Worm (Caenorhabditis elegans) whole organism, L1 larva: Measurements from ENCODE around the gene clec-48.

ENCODE experiments used
- F16B12.6 ChIP-seq: fragments of 150-350 bp; optimal IDR thresholded peaks from 2 replicates; lab custom pipeline; 2014; ENCODE audit warnings: missing biosample characterization, missing genetic modification characterization
- ama-1 ChIP-seq: fragments of 150-350 bp; optimal IDR thresholded peaks from 2 replicates; lab custom pipeline; 2014
- efl-3 ChIP-seq: fragments of 200-800 bp; sonication (Bioruptor generic); optimal IDR thresholded peaks from 2 replicates; lab custom pipeline; 2018; ENCODE audit warnings: mild to moderate bottlenecking, missing genetic modification characterization, missing compliant biosample characterization
- egl-13 ChIP-seq: sonication (generic microtip); optimal IDR thresholded peaks from 2 replicates; lab custom pipeline; 2016; ENCODE audit warnings: missing genotype, missing genetic modification reagents, missing genetic modification characterization, missing compliant biosample characterization
- elt-2 ChIP-seq: sonication (generic microtip); optimal IDR thresholded peaks from 2 replicates; lab custom pipeline; 2016; ENCODE audit warnings: missing genetic modification characterization, mild to moderate bottlenecking, inconsistent platforms, missing compliant biosample characterization, missing genetic modification reagents
- ets-5 ChIP-seq: fragments of 200-800 bp; sonication (Bioruptor generic); IDR thresholded peaks from 2 replicates; pipeline ENCODE4 v1.3.6; 2022; ENCODE audit warnings: missing genetic modification characterization, missing compliant biosample characterization
- nhr-237 ChIP-seq: fragments of 150-350 bp; optimal IDR thresholded peaks from 2 replicates; lab custom pipeline; 2014; ENCODE audit warnings: missing biosample characterization, missing genetic modification characterization
- nhr-71 ChIP-seq: sonication (generic microtip); optimal IDR thresholded peaks from 2 replicates; lab custom pipeline; 2016; ENCODE audit warnings: mild to moderate bottlenecking, missing genetic modification characterization, moderate library complexity, missing compliant biosample characterization
- sptf-1 ChIP-seq: fragments of 150-350 bp; optimal IDR thresholded peaks from 2 replicates; lab custom pipeline; 2014; ENCODE audit warnings: missing biosample characterization, missing genetic modification characterization
- tbx-2 ChIP-seq: sonication (generic microtip); optimal IDR thresholded peaks from 2 replicates; lab custom pipeline; 2016; ENCODE audit warnings: missing genetic modification characterization, missing compliant biosample characterization
- zip-4 ChIP-seq: fragments of 200-800 bp; sonication (Bioruptor generic); optimal IDR thresholded peaks from 2 replicates; lab custom pipeline; 2018; ENCODE audit warnings: mild to moderate bottlenecking, missing genetic modification characterization, moderate library complexity, missing compliant biosample characterization
- ztf-11 ChIP-seq, 2 experiments: sonication (generic microtip); optimal IDR thresholded peaks; 2 replicates each; lab custom pipeline; 2016 to 2017; ENCODE audit warnings: missing genetic modification characterization in 2 of 2, missing biosample characterization in 1 of 2, missing compliant biosample characterization in 1 of 2

Gene clec-48

DNA sequence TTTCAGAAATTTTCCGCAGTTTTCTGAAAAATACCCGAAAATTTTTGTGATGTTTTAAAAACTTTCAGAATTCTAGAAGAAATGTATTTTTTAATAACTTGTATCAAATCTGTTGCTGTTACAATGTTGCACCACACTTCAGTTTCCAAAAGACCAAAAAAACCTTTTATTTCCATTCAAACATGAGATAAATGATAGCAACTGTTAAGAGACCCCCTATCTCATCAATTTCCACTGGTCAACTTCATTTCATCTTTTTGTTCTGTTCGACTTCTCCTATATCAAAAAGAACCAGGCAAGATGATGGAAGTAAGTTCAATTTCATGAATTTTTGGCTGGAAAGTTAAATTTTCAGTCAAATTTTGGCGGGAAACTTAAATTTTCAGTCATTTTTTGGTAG, 40.6 kb downstream of the clec-48 start, which contains the start of gene F16H6.4:
Gene F16H6.4, plus strand, starts transcription at position 301 of the 400 bp plus-strand sequence.
- no peak for TF ChIP-seq elt-2 (tag; lab: Kevin White, UChicago)
- TF ChIP-seq sptf-1 (tag; lab: Kevin White, UChicago) = no peak
- TF ChIP-seq ama-1 (lab: Kevin White, UChicago) = no peak
- no peak for TF ChIP-seq egl-13 (tag; lab: Kevin White, UChicago)

DNA sequence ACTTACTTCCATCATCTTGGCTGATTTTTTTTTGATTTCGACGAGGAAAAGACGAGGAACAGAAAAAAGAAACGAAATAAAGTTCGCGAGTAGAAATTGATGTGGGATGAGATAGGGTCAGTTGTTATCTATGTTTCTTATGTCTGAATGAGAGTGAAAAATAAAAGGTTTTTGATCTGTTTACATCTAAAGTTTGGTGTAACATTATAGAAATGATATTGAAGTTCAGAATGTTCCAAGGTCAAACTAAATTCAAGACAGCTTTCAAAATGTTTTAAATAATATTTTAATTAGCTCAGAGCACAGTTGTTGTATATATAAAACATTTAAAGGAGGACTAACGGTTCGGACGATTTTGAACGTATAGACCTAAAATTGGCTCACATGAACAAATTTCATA, 51.2 kb downstream of the clec-48 start, which contains the start of gene F16H6.7:
Gene F16H6.7, minus strand, starts transcription at position 101 of the 400 bp plus-strand sequence.
- no peak for TF ChIP-seq efl-3 (GFP tag; lab: Kevin White, UChicago)
- TF ChIP-seq nhr-71 (tag; lab: Kevin White, UChicago) = no peak
- TF ChIP-seq tbx-2 (tag; lab: Kevin White, UChicago) = no peak
- TF ChIP-seq zip-4 (GFP tag; lab: Kevin White, UChicago) = no peak
- no peak for TF ChIP-seq ets-5 (GFP tag; lab: Robert Waterston, UW)
- no peak for TF ChIP-seq sptf-1 (tag; lab: Kevin White, UChicago)
- no peak for TF ChIP-seq nhr-237 (tag; lab: Kevin White, UChicago)
- TF ChIP-seq F16B12.6 (tag; lab: Kevin White, UChicago) = no peak
- TF ChIP-seq ztf-11 (tag; optimal IDR thresholded peaks at IDR 0.05; lab: Kevin White, UChicago) = no peak
